Worm (Caenorhabditis elegans) whole organism, late embryonic: ENCODE measurements around the gene T05A7.13.

Experiments
- npax-4 ChIP-seq: sonication (generic microtip); optimal IDR thresholded peaks from 2 replicates; lab custom pipeline; 2016; ENCODE audit warnings: missing genetic modification characterization, missing compliant biosample characterization
- unc-3 ChIP-seq, 2 experiments: fragments of 200-800 bp in 1 of 2; sonication (Bioruptor generic) in 1 of 2; sonication (generic microtip) in 1 of 2; conservative IDR thresholded peaks in 1 of 2; optimal IDR thresholded peaks in 1 of 2; 2 replicates each; pipeline versions ENCODE4 v1.3.6 to Lab custom; 2016 to 2022; ENCODE audit warnings: missing compliant biosample characterization in 2 of 2, missing genetic modification characterization in 2 of 2, missing genetic modification reagents in 1 of 2

DNA sequence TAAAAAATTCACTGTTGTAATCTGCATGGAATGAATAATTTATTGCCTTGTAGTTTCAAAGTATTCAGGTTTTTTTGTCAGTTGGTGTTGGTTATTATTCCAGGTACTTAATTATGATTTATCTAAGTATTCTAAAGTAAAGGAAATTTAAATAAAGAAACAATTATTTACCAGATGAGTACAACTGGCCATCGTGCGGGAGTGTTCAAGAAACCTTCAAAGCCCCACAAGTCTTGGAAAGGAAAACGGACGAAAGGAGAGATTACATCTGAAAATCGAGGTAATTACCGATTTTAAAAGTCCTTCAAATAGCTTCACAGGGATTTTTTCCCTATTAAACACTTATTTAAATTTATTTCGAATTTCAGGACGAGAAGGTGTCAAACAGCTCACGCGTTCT is 48.9 kb upstream of the T05A7.13 start, which contains the start of gene tag-151:
- TF ChIP-seq unc-3 (GFP tag; conservative IDR thresholded peaks at IDR 0.05; lab: Robert Waterston, UW) (no peak), unc-3 (tag; optimal IDR thresholded peaks at IDR 0.05; lab: Kevin White, UChicago) (no peak), npax-4 (no peak)
